Worm (Caenorhabditis elegans): ENCODE data around the gene fbxa-135.

ce11 chrV:15376223-15376622 lies 25.8 kb upstream of the fbxa-135 start, which contains the start of gene srh-52:
- no peak for TF ChIP-seq lsy-2 (tag; optimal IDR thresholded peaks at IDR 0.05)
- no peak for TF ChIP-seq lin-13 (tag; optimal IDR thresholded peaks at IDR 0.05)
- no peak for TF ChIP-seq nhr-76 (tag; optimal IDR thresholded peaks at IDR 0.05)
- TF ChIP-seq mab-5 (tag; optimal IDR thresholded peaks at IDR 0.05), result no peak
- no peak for TF ChIP-seq unc-39 (tag; optimal IDR thresholded peaks at IDR 0.05)
- no peak for TF ChIP-seq sem-2 (GFP tag; optimal IDR thresholded peaks at IDR 0.05)
- no peak for TF ChIP-seq unc-120 (tag; optimal IDR thresholded peaks at IDR 0.05; ENCODE audit: poor library complexity, severe bottlenecking)
- no peak for TF ChIP-seq elt-1 (tag; optimal IDR thresholded peaks at IDR 0.05; ENCODE audit: borderline replicate concordance, insufficient read depth)
- TF ChIP-seq elt-3 (tag; optimal IDR thresholded peaks at IDR 0.05), result no peak
- TF ChIP-seq nhr-2 (tag; optimal IDR thresholded peaks at IDR 0.05), result no peak
- TF ChIP-seq nhr-12 (tag; optimal IDR thresholded peaks at IDR 0.05), result no peak
- no peak for TF ChIP-seq ces-1 (GFP tag; optimal IDR thresholded peaks at IDR 0.05)

Data from whole organism, mixed stage, embryonic.